Worm (Caenorhabditis elegans) whole organism, early embryonic: Measurements from ENCODE around the gene T22C8.4.

Source experiments
- B0310.2 ChIP-seq: sonication (generic microtip); optimal IDR thresholded peaks from 2 replicates; lab custom pipeline; 2016; ENCODE audit warnings: mild to moderate bottlenecking, missing genetic modification characterization, missing compliant biosample characterization
- aly-1 ChIP-seq: sonication (generic microtip); optimal IDR thresholded peaks from 2 replicates; lab custom pipeline; 2016; ENCODE audit warnings: missing genetic modification characterization, missing compliant biosample characterization
- ceh-13 ChIP-seq: fragments of 200-800 bp; sonication (Bioruptor generic); optimal IDR thresholded peaks from 2 replicates; lab custom pipeline; 2018; ENCODE audit warnings: mild to moderate bottlenecking, missing genetic modification characterization, missing compliant biosample characterization
- tra-4 ChIP-seq: sonication (generic microtip); optimal IDR thresholded peaks from 2 replicates; lab custom pipeline; 2017; ENCODE audit warnings: missing genetic modification characterization, missing compliant biosample characterization

T22C8.4 gene

DNA sequence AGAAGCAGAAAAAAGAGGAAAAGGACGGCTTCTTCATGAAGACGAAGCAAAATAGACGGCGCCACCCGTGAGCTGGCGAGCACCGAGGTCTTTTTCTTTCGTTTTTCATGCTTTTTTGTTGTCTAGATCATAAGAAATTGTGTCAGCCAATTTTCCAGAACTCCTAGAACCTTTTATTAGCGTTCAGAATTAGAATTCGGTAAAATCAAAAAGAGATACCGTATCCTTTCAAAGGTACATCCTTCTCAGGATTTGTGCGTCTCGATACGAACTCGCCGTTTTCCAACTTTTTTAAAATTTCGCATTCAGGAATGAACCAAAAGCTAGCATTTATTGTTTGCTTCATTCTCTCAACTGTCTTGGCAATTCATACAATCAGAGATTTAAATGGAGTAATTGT is 50.3 kb downstream of the T22C8.4 start, which contains the start of gene F54C9.7:
Gene F54C9.7, plus strand, starts transcription at position 301 of the 400 bp plus-strand sequence.
- TF ChIP-seq ceh-13 (GFP tag; lab: Kevin White, UChicago) (no peak), B0310.2 (tag; lab: Kevin White, UChicago) (no peak), aly-1 (tag; lab: Kevin White, UChicago) (no peak), tra-4 (no peak)
